Worm (Caenorhabditis elegans): ENCODE data around the gene snpc-3.4.

The snpc-3.4 gene

DNA sequence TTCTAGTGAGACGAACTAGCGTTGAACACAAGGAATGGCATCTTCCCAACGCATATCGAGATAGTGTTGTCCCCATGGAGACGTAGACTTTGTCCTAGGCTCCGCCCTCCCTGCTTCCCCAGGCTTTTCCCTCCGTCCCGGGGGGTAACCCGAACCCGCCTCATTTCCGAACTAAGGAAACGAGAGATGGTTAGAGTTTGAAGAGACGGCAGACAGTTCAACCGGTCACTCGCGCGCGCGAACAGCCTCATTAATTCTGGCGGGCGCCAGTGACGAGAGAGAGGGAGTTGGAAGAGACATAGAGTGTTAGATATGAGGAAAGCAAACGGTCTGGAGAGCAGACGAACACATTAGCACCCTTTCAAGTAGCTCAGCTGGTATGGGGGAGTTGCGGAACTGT, 17.5 kb downstream of the snpc-3.4 start:
- TF ChIP-seq unc-62 (GFP tag; optimal IDR thresholded peaks at IDR 0.05): no peak

DNA sequence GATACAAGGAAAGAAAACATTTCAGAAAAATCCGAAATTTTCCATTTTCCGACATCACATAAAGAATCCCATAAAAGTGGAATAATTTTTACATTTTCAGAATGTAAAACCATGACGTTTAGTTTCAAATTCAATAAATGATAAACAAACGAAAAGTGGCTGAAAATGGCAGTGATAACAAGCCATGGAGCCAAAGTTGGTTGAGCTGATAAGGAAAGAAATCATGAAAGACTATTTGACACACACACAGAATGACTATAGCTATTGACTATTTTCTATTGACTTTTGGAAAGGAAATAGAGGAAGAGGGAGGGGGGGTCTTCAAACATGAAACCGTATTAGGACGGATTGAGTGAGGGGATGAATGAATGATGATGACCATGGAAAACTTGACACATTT, 19.9 kb downstream of the snpc-3.4 start:
- TF ChIP-seq unc-62 (GFP tag; optimal IDR thresholded peaks at IDR 0.05): no peak

DNA sequence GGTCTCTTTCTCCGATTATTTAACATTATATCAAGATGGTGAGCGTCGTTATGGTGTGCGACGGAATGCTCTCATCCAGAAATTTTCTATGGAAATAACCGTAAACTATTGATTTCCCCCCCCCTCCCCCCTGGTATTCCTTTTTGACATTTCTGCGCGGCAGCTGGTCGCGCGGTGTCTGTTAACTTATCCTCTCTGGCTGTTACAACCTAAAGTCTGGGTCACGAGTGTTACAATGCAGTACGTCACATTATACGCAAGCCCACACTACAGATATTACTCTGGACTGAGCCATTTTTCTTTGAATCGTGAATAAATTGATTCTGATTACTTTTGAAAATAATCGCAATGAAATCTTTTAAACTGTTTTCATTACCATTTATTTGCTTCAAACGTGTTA, 29.3 kb downstream of the snpc-3.4 start:
- no peak for TF ChIP-seq unc-62 (GFP tag; optimal IDR thresholded peaks at IDR 0.05)

DNA sequence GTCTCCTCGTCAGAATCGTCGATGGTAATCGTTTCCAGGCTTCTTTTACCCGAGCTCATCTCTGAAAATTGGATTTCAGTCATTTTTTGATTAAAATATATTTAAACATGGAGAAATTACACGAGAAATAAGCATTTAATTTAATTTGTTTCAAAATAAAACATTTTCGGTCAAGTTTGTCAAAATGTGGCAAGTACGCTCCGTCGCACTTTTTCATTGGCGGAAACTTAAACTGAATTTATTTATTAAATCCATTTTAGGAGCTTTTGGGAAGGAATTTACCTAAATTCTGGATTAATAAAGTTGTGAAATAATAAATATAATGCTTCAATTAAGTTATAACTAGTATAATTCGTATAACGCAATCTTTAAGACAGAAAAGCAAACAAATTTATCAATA, 38.1 kb downstream of the snpc-3.4 start, which contains the start of gene rcq-5:
TSS of gene rcq-5 (minus strand) at position 83 of the 400 bp plus-strand sequence.
- TF ChIP-seq unc-62 (GFP tag; optimal IDR thresholded peaks at IDR 0.05): no peak

DNA sequence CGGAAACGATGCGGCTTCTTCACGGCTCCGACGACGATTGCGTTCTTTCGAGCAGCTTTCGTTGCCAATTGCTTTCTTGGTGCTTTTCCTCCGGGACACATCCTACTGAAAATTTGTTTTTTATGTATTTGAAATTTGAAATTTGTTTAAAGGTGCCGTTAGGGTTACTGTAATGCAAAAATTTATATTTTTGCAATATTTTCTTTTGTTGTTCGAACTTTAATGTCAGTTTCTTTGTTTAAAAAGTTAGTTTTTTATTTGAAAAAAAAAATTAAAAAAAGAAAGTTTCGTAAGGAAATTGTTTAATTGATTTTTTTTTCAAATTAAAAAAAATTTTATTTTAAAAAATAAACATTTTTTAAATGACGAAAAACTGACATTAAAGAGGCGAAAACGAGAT, 38.8 kb downstream of the snpc-3.4 start, which contains the start of gene his-69:
TSS of gene his-69 (minus strand) at position 101 of the 400 bp plus-strand sequence.
- TF ChIP-seq unc-62 (GFP tag; optimal IDR thresholded peaks at IDR 0.05): no peak

DNA sequence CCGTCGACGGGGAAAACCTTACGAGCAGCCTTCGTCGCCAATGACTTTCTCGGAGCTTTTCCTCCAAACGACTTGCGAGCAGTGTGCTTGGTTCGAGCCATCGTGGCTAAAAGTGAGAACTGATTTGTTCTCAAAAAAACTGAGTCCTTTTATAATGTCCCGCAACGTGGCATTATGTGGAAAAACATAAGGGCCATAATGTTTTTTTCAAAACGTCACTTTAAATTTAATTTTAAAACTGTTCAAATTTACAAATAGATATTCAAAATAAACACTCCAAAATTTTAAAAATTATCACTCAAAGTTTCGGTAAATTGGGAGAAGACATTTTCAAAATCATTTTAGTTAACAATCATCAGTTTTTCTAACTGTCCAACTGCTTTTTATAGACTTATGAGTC, 40.2 kb downstream of the snpc-3.4 start, which contains the start of gene his-70:
TSS of gene his-70 (minus strand) at position 101 of the 400 bp plus-strand sequence.
- TF ChIP-seq unc-62 (GFP tag; optimal IDR thresholded peaks at IDR 0.05): no peak

DNA sequence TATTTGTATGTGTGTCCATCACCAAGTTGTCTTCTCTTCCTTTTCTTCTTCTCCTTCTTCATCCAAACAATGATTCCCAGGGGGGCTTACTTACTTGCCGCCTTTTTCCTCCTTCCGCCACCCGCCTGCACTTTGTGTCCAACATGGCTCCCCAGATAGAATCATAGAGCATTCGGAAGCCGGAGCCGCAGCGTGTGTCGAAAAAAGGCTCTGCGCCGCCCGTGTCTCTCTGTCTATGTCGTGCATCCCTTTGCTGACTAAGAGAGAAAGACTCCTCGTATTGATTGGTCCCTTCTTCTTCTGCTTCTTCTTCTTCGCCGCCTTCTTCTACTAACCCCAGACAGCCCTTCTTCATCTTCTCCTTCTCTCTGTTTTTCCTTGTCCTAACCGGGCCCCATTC, 43.9 kb downstream of the snpc-3.4 start:
- TF ChIP-seq unc-62 (GFP tag; optimal IDR thresholded peaks at IDR 0.05): no peak

DNA sequence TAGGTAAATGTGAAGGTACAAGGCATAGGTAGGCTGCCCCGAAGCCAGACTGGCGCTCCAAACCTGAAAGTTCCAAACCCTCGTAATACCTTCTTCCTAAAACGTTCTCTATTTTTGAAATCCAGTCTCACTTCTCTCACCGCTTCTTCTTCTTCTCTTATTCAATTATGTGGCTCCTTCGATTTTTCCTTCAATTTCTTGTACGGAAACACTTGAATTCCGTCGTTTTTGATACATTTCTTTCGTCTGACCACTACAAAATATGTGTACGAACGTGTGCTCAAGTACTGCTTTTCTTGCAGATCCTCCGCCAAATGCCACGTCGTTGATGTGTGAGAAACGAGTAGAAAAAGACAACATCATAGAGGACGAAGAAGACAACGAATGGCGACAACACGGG, 46.5 kb downstream of the snpc-3.4 start, which contains the start of gene unc-79:
TSS of gene unc-79 (plus strand) at position 301 of the 400 bp plus-strand sequence.
- TF ChIP-seq unc-62 (GFP tag; optimal IDR thresholded peaks at IDR 0.05): no peak

DNA sequence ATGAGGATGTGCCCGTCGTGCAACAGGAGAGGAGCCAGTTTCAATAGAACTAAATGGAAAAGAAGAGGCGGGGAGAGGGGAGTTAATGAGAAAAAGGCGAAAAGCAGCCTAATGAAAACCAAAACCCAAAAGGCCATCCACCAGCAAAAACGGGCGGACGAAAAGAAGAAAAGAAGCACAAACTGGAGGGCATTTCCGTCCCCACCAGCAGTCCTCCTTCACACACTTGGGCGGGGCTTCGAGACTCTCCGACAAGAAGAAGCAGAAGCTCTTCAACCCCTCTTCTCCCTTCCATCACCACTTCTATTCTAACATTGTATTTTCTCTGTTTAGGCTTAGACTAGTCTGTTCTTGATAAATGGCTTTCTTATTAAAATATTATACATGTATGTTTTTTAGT, 48.3 kb downstream of the snpc-3.4 start:
- TF ChIP-seq unc-62 (GFP tag; optimal IDR thresholded peaks at IDR 0.05): no peak

DNA sequence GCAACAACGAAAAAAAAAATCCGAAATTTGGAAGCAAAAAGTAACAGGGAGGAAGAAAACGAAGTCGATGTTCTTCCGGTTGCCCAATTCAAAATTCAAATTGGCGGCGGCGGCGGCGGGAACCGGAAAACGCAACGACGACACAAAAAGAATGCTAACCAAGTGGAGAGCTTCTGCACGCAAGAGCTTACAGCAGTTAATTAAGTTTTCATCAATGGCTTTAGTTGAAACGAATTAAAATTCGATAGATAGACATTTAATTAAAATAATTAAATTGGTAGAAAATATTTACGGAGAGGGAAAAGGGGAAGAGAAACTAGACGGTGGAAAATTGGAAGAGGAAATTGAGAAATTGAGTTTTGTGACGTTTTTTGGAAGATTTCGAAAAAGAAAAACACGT, 50.4 kb downstream of the snpc-3.4 start:
- no peak for TF ChIP-seq unc-62 (GFP tag; optimal IDR thresholded peaks at IDR 0.05)
